Fruit fly (Drosophila melanogaster): ENCODE results near the gene CG34452.

DNA sequence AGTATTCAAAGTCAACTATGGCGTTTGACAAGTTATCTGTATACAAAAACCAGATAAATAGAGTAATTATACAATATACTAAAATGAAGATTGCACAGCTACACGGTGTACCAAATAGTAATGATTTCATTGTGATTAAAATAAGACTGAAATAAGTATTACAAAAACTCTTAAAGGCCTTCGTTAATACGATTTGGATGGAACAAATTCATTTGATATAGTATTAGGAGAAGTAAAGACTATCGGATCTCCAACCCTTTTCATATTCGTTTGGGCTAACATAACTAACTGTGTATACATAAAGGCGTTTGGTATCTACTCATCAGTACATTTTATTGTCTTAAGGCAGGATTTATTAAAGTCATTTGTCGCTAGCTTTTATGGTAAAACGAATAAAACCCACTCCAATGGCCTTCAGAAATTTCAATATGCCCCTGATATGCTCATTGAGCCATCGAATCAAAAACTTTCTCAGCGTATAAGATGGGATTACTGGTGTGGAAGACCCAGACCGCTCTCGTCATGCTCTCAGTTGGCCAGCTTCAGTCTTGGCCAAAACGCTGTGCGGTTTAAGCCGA lies 4.3 kb downstream of the CG34452 start, which contains the start of the genes CG7579 and Pgant8:
- TF ChIP-seq CG8119 (GFP tag; IDR thresholded peaks at IDR 0.05), result no peak
- no peak for TF ChIP-seq Gug (GFP tag; IDR thresholded peaks at IDR 0.05)
- no peak for TF ChIP-seq CG8632 (GFP tag; optimal IDR thresholded peaks at IDR 0.05)
- TF ChIP-seq CG16779 (tag; optimal IDR thresholded peaks at IDR 0.05), result no peak
- no peak for TF ChIP-seq CG34406 (GFP tag; optimal IDR thresholded peaks at IDR 0.05)
- no peak for TF ChIP-seq ss (GFP tag; optimal IDR thresholded peaks at IDR 0.05)
- no peak for TF ChIP-seq Ets21C (GFP tag; optimal IDR thresholded peaks at IDR 0.05)
